Worm (Caenorhabditis elegans): ENCODE data around the gene sqv-3.

DNA sequence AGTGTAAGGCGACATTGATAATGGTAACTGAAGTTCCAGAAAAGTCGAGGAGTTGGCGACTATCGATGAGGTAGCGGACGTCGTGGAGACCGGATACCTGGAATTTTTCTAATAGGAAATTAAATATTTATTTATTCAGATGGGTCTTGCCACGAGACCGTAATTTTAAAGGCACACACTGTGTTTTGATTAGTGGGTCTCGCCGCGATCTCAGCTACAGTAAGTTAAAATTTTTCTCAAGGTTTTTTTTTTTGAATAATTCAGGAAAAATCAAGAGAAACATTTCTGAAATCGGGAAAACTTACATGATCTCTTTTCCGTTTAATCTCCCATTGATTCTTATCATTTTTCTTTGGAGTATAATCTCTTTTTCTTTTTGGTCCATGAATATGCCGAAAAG is 1.1 kb downstream of the sqv-3 start:
- TF ChIP-seq skn-1 (tag; optimal IDR thresholded peaks at IDR 0.05): no peak
- TF ChIP-seq elt-2 (tag; optimal IDR thresholded peaks at IDR 0.05): no peak
- TF ChIP-seq sea-2 (GFP tag; optimal IDR thresholded peaks at IDR 0.05): no peak
- no peak for TF ChIP-seq fkh-2 (tag; optimal IDR thresholded peaks at IDR 0.05)

All from whole organism, L3 larva.